Worm (Caenorhabditis elegans) whole organism, L4/young adult: Measurements from ENCODE around the gene ccm-3.
A peak's percentile ranks its signal among the peaks of the same experiment; 100 is the strongest.

Experiments
- W03F9.2 ChIP-seq: fragments of 150-350 bp; optimal IDR thresholded peaks from 2 replicates; lab custom pipeline; 2014; ENCODE audit warnings: missing biosample characterization, missing genetic modification characterization
- dao-5 ChIP-seq: sonication (generic microtip); optimal IDR thresholded peaks from 2 replicates; lab custom pipeline; 2016; ENCODE audit warnings: missing genotype, missing genetic modification characterization, moderate library complexity, missing compliant biosample characterization
- him-1 ChIP-seq: sonication (generic microtip); optimal IDR thresholded peaks from 2 replicates; lab custom pipeline; 2016; ENCODE audit warnings: missing genotype, missing genetic modification reagents, missing genetic modification characterization, missing compliant biosample characterization

The ccm-3 gene

ce11 chrII:10579655-10580054, 27.4 kb downstream of the ccm-3 start, which contains the start of gene dohh-1:
TSS of gene dohh-1 (plus strand) at chrII:10579955.
- TF ChIP-seq him-1 (tag; lab: Kevin White, UChicago) = no peak
- TF ChIP-seq dao-5 (tag; lab: Kevin White, UChicago) = no peak
- no peak for TF ChIP-seq W03F9.2 (tag; lab: Kevin White, UChicago)

DNA sequence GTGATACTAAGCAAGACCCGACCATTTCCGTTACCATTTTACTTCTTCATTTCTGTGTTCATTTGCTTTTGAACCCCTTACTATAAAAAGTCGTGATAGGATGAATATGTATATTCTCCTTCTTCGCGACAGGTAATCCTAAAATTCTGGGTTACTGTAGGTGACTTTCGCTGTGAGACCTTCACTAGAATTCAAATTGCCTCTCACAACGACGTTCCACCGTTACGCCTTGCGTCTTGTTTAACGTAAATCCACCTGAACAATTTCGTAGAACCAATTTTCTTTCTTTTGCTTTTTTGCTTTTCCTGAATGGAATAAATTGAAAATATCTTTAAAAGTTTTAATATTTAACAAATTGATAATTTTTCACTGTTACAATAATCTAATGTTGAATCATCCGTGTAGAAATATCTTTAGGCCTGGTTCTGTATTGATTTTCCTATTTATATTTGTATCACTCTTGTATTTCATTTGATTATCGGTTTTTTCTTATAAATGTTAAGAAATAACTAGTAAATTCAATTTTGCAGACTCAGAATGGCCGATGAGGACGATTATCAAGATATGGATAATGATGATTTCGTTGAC, 28.1 kb downstream of the ccm-3 start, which contains the start of gene rpb-6:
Gene rpb-6, plus strand, starts transcription at position 538 of the 588 bp plus-strand sequence.
- TF ChIP-seq him-1 (tag; lab: Kevin White, UChicago) = no peak
- no peak for TF ChIP-seq dao-5 (tag; lab: Kevin White, UChicago)
- no peak for TF ChIP-seq W03F9.2 (tag; lab: Kevin White, UChicago)

DNA sequence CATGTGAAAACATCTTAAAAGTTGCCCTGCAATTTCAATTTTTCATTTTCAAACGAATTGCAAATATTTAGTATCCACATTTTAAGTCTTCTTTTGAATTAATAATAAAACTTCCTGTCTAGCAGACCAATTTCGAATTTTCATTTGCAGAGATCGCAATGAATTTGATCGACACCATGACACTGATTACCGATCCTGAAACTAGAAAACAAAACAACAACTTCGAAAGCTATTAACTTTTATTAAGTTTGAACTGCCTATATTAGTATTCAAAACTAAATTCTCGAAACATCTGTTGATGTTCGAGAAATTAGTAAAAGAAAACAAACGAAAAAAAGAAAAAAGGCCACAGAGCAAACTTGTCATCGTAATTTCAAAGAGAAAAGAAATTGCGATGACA, 32.9 kb downstream of the ccm-3 start:
- TF ChIP-seq dao-5 (tag; lab: Kevin White, UChicago) (no peak), him-1 (tag; lab: Kevin White, UChicago) (no peak), W03F9.2 (tag; lab: Kevin White, UChicago) (no peak)

ce11 chrII:10571967-10572366, 35.1 kb downstream of the ccm-3 start, which contains the start of gene C06A1.3:
TSS of gene C06A1.3 (plus strand) at chrII:10572267.
- no peak for TF ChIP-seq dao-5 (tag; lab: Kevin White, UChicago)
- TF ChIP-seq him-1 (tag; lab: Kevin White, UChicago) = no peak
- TF ChIP-seq W03F9.2 (tag; lab: Kevin White, UChicago) = no peak

DNA sequence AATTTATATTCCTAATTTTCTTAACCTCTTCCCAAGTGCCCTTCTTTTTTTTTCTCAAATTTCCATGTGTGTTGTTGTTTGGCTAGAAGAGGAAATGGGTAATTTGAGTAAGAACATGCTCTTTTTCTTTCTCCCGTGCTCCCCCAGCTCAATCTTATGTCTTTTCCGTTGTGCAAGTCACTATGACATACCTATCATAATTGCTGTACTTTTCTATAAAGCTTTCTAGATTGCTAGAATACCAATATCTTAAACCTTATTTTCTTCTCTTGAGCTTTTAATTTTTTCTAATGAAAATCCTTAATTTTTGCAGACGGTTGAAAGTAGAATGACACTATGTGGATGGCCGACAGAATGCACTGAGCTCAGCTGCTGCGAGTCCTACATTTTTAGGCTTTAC, 36.8 kb downstream of the ccm-3 start, which contains the start of gene txt-13:
Gene txt-13, plus strand, starts transcription at position 301 of the 400 bp plus-strand sequence.
- TF ChIP-seq him-1 (tag; lab: Kevin White, UChicago) = no peak
- TF ChIP-seq W03F9.2 (tag; lab: Kevin White, UChicago) = no peak
- TF ChIP-seq dao-5 (tag; lab: Kevin White, UChicago) = no peak

ce11 chrII:10569498-10569897, 37.6 kb downstream of the ccm-3 start:
- no peak for TF ChIP-seq dao-5 (tag; lab: Kevin White, UChicago)
- no peak for TF ChIP-seq W03F9.2 (tag; lab: Kevin White, UChicago)
- no peak for TF ChIP-seq him-1 (tag; lab: Kevin White, UChicago)

DNA sequence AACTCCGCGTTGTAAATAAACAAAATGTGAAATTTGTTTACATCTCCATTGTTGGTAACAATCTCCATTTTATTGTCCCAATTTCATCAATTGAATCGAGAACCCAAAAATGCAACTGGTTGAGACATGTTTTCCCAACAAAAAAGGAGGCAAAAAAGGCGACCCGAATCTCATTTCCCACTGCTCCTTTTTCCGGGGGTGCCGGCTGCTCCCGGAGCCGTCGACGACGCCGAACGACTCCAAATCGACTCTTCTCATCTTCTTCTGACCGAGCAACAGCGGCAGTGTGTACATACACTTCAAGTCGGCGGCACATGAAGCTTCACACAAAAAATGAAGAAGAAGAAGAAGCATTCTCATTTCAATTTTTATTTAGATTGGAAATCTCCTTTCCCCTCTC, 40.6 kb downstream of the ccm-3 start:
- TF ChIP-seq W03F9.2 (tag; lab: Kevin White, UChicago) = no peak
- TF ChIP-seq dao-5 (tag; lab: Kevin White, UChicago) = no peak
- TF ChIP-seq him-1 (tag; lab: Kevin White, UChicago) = no peak

ce11 chrII:10564578-10564977, 42.5 kb downstream of the ccm-3 start, which contains the start of the genes C06A1.6 and C06A1.7:
TSS of gene C06A1.6 (minus strand) at chrII:10564678.
TSS of gene C06A1.7 (plus strand) at chrII:10564891.
- TF ChIP-seq him-1 (tag; lab: Kevin White, UChicago) (no peak), W03F9.2 (tag; lab: Kevin White, UChicago) (no peak), dao-5 (tag; lab: Kevin White, UChicago) (no peak)

DNA sequence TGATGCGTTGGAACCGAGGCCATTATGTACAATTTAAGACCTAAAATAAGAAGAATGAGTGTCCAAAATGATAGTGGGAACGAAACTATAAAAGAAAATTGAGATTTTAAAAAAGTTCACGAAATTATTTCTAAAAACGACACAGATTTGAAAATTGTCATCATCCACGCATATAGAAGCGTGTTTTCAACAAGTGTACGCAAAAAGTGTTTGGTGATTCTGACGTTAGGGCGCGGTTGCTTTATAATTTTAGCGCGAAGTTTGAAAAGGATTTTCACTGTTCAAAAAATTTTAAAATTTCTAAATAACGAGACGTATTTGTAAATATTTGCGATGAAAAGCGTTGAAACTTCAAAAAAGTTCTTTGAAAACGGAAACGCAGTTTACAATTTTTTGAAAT, 43.7 kb downstream of the ccm-3 start, which contains the start of gene cdc-48.1:
Gene cdc-48.1, minus strand, starts transcription at position 40 of the 400 bp plus-strand sequence.
- TF ChIP-seq dao-5 (tag; lab: Kevin White, UChicago) (peak; percentile 80), W03F9.2 (tag; lab: Kevin White, UChicago) (peak; percentile 99), him-1 (tag; lab: Kevin White, UChicago) (peak; percentile 100)

DNA sequence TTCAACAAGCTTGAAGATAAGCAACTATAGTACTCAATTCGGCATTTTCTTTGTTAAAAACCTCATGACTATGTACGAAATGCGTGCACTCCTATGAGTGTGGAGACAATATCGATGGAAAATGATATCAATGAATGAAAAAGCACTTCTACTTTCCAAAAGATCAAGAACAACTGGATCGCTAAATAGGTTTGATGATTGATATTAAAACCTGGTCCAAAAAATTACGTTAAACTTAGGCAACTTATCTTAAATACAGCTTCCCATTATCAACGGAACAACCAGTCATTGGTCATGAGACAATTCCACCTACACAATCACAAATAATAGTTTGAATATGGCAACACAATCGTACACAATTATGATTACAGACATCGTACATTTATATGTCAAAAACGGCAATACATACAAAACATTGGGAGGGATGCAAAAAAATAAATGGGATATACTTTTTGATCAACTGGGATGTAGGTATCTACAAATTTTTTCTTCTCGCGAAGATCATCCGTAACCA, 47.3 kb downstream of the ccm-3 start:
- TF ChIP-seq him-1 (tag; lab: Kevin White, UChicago) (no peak), W03F9.2 (tag; lab: Kevin White, UChicago) (no peak), dao-5 (tag; lab: Kevin White, UChicago) (no peak)

DNA sequence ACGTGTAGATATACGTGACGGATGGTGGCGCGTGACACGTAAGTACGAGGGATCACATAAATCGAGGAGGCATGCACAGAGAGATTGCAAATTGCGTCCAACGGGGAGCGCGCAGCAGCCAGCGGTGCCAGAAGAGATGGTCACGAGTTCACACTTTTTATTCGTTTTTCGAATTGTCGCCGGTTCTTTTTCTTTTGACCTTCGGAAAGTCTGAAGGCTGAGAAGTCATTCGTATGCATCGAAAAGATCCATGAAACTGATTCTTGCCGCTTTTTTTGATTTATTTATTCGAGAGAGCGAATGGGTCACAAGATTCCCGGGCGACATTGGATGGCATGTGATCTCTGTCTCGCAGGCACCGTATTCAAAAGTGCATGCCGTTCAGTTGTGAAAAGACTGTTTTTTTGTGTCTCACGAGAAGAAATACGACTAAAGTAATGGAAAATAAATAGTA, 48.1 kb downstream of the ccm-3 start:
- no peak for TF ChIP-seq him-1 (tag; lab: Kevin White, UChicago)
- no peak for TF ChIP-seq W03F9.2 (tag; lab: Kevin White, UChicago)
- TF ChIP-seq dao-5 (tag; lab: Kevin White, UChicago) = no peak

ce11 chrII:10558345-10558744, 48.7 kb downstream of the ccm-3 start:
- no peak for TF ChIP-seq him-1 (tag; lab: Kevin White, UChicago)
- TF ChIP-seq dao-5 (tag; lab: Kevin White, UChicago) = no peak
- TF ChIP-seq W03F9.2 (tag; lab: Kevin White, UChicago) = no peak

DNA sequence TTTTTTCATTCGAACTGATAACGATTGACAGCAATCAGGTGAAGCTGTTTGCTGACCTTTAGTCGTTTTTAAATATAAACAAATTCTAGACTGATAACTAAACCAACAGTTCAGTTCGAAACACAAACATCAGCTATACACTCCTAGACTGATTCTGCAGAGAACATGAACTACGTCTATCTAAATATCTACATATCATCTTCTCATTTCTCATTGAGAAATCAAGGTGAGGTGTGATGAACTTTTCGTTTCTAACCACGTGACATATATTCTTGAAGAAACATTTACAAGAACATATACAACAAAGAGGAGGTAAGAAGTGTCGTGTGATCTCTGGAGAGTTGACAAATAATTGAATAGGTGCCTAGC, 49.9 kb downstream of the ccm-3 start:
- TF ChIP-seq him-1 (tag; lab: Kevin White, UChicago) = no peak
- TF ChIP-seq dao-5 (tag; lab: Kevin White, UChicago) = no peak
